Worm (Caenorhabditis elegans) whole organism, mixed stage, embryonic: ENCODE measurements around the gene irld-14.
A peak's percentile ranks its signal among the peaks of the same experiment; 100 is the strongest.

ENCODE experiments used
- M03D4.4 ChIP-seq: sonication (generic microtip); optimal IDR thresholded peaks from 2 replicates; lab custom pipeline; 2017; ENCODE audit warnings: mild to moderate bottlenecking, missing genetic modification characterization, missing compliant biosample characterization
- blmp-1 ChIP-seq: fragments of 150-350 bp; optimal IDR thresholded peaks from 2 replicates; lab custom pipeline; 2014; ENCODE audit warnings: missing biosample characterization, missing genetic modification characterization
- ceh-39 ChIP-seq: fragments of 150-350 bp; optimal IDR thresholded peaks from 2 replicates; lab custom pipeline; 2014; ENCODE audit warnings: missing biosample characterization, missing genetic modification characterization
- ceh-43 ChIP-seq: fragments of 200-800 bp; sonication (Bioruptor generic); optimal IDR thresholded peaks from 2 replicates; lab custom pipeline; 2018; ENCODE audit warnings: mild to moderate bottlenecking, missing genetic modification characterization, moderate library complexity, missing compliant biosample characterization
- ceh-83 ChIP-seq: fragments of 200-800 bp; sonication (Bioruptor generic); optimal IDR thresholded peaks from 2 replicates; lab custom pipeline; 2018; ENCODE audit warnings: mild to moderate bottlenecking, missing genetic modification characterization, missing compliant biosample characterization
- ces-1 ChIP-seq: fragments of 150-350 bp; optimal IDR thresholded peaks from 2 replicates; lab custom pipeline; 2014; ENCODE audit warnings: missing biosample characterization, missing genetic modification reagents, missing genetic modification characterization
- cnd-1 ChIP-seq: fragments of 200-800 bp; sonication (Bioruptor generic); optimal IDR thresholded peaks from 2 replicates; lab custom pipeline; 2018; ENCODE audit warnings: mild to moderate bottlenecking, missing genetic modification characterization, missing compliant biosample characterization
- drap-1 ChIP-seq: fragments of 200-800 bp; sonication (Bioruptor generic); optimal IDR thresholded peaks from 3 replicates; lab custom pipeline; 2018; ENCODE audit warnings: mild to moderate bottlenecking, missing genetic modification characterization, missing compliant biosample characterization
- elt-1 ChIP-seq: sonication (generic microtip); optimal IDR thresholded peaks from 2 replicates; lab custom pipeline; 2017; ENCODE audit warnings: missing genetic modification characterization, mild to moderate bottlenecking, missing compliant biosample characterization, antibody characterized with exemption, moderate library complexity, borderline replicate concordance; ENCODE audit not compliant: insufficient read depth
- elt-3 ChIP-seq: fragments of 150-350 bp; optimal IDR thresholded peaks from 2 replicates; lab custom pipeline; 2014; ENCODE audit warnings: missing biosample characterization, missing genetic modification characterization
- ham-2 ChIP-seq: fragments of 200-800 bp; sonication (Bioruptor generic); optimal IDR thresholded peaks from 2 replicates; lab custom pipeline; 2018; ENCODE audit warnings: mild to moderate bottlenecking, missing genetic modification characterization, missing compliant biosample characterization
- hlh-1 ChIP-seq: fragments of 150-350 bp; optimal IDR thresholded peaks from 2 replicates; lab custom pipeline; 2014; ENCODE audit warnings: missing biosample characterization, missing genetic modification reagents, missing genetic modification characterization
- lin-13 ChIP-seq: fragments of 150-350 bp; optimal IDR thresholded peaks from 2 replicates; lab custom pipeline; 2014; ENCODE audit warnings: missing biosample characterization, missing genetic modification characterization
- lin-32 ChIP-seq: fragments of 200-800 bp; sonication (Bioruptor generic); optimal IDR thresholded peaks from 2 replicates; lab custom pipeline; 2018; ENCODE audit warnings: mild to moderate bottlenecking, missing genetic modification characterization, missing compliant biosample characterization
- lsy-2 ChIP-seq: fragments of 150-350 bp; optimal IDR thresholded peaks from 2 replicates; lab custom pipeline; 2014; ENCODE audit warnings: missing biosample characterization, missing genetic modification characterization
- mep-1 ChIP-seq: fragments of 150-350 bp; optimal IDR thresholded peaks from 2 replicates; lab custom pipeline; 2017; ENCODE audit warnings: missing biosample characterization, missing genetic modification reagents, missing genetic modification characterization, inconsistent platforms
- mls-2 ChIP-seq: sonication (generic microtip); optimal IDR thresholded peaks from 2 replicates; lab custom pipeline; 2016; ENCODE audit warnings: mild to moderate bottlenecking, missing genetic modification characterization, moderate library complexity, missing compliant biosample characterization
- nhr-12 ChIP-seq: fragments of 150-350 bp; optimal IDR thresholded peaks from 2 replicates; lab custom pipeline; 2014; ENCODE audit warnings: missing biosample characterization, missing genetic modification characterization
- nhr-2 ChIP-seq: fragments of 150-350 bp; optimal IDR thresholded peaks from 2 replicates; lab custom pipeline; 2014; ENCODE audit warnings: missing biosample characterization, missing genetic modification characterization
- nhr-237 ChIP-seq: fragments of 150-350 bp; optimal IDR thresholded peaks from 2 replicates; lab custom pipeline; 2014; ENCODE audit warnings: missing biosample characterization, missing genetic modification characterization
- nhr-28 ChIP-seq: fragments of 150-350 bp; optimal IDR thresholded peaks from 2 replicates; lab custom pipeline; 2014; ENCODE audit warnings: missing biosample characterization, missing genetic modification characterization
- nhr-76 ChIP-seq: sonication (generic microtip); optimal IDR thresholded peaks from 2 replicates; lab custom pipeline; 2017; ENCODE audit warnings: missing biosample characterization, missing genetic modification characterization
- pha-4 ChIP-seq: fragments of 150-350 bp; optimal IDR thresholded peaks from 2 replicates; lab custom pipeline; 2018; ENCODE audit warnings: missing biosample characterization, missing genetic modification reagents, missing genetic modification characterization
- sem-2 ChIP-seq: fragments of 200-800 bp; sonication (Bioruptor generic); optimal IDR thresholded peaks from 2 replicates; lab custom pipeline; 2018; ENCODE audit warnings: mild to moderate bottlenecking, missing genetic modification characterization, missing compliant biosample characterization
- snpc-4 ChIP-seq: fragments of 150-350 bp; optimal IDR thresholded peaks from 2 replicates; lab custom pipeline; 2014; ENCODE audit warnings: missing biosample characterization, missing genetic modification characterization
- sptf-1 ChIP-seq: sonication (generic microtip); optimal IDR thresholded peaks from 2 replicates; lab custom pipeline; 2017; ENCODE audit warnings: mild to moderate bottlenecking, missing genetic modification characterization, moderate library complexity, missing compliant biosample characterization
- tbx-8 ChIP-seq: fragments of 200-800 bp; sonication (Bioruptor generic); optimal IDR thresholded peaks from 2 replicates; lab custom pipeline; 2018; ENCODE audit warnings: mild to moderate bottlenecking, missing genetic modification characterization, moderate library complexity, missing compliant biosample characterization
- unc-120 ChIP-seq: sonication (generic microtip); optimal IDR thresholded peaks from 2 replicates; lab custom pipeline; 2017; ENCODE audit warnings: missing genetic modification characterization, missing compliant biosample characterization; ENCODE audit not compliant: poor library complexity, severe bottlenecking
- unc-62 ChIP-seq: fragments of 150-350 bp; optimal IDR thresholded peaks from 2 replicates; lab custom pipeline; 2014; ENCODE audit warnings: missing biosample characterization, missing genetic modification reagents, missing genetic modification characterization
- zip-8 ChIP-seq: fragments of 150-350 bp; optimal IDR thresholded peaks from 2 replicates; lab custom pipeline; 2014; ENCODE audit warnings: missing biosample characterization, missing genetic modification characterization
- ztf-11 ChIP-seq: fragments of 150-350 bp; optimal IDR thresholded peaks from 2 replicates; lab custom pipeline; 2014; ENCODE audit warnings: missing biosample characterization, missing genetic modification characterization

Gene irld-14

DNA sequence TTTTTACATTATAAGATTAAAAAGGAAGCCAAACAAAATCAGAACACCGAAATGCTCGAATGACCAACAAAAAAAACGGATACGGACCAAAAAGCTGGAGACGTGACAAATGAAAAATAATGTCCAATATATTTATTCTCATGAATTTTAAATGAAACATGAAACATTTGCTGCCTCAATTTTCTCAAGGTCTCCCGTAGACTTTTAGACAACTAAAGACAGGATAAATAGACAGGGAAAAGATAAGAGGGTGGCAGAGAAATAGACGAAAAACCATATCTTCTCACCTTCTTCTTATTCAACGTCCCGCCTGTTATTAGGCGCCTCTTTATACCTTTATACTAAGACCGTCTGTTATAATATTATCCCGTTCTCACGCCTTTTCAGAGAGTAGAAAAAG is 19.5 kb downstream of the irld-14 start:
- TF ChIP-seq unc-120 (peak; percentile 6), lin-13 (tag; lab: Kevin White, UChicago) (no peak), lsy-2 (no peak), nhr-76 (no peak), hlh-1 (no peak)

ce11 chrV:15016795-15017429 is 20.6 kb downstream of the irld-14 start:
- TF ChIP-seq sptf-1 (tag; lab: Kevin White, UChicago) (no peak), snpc-4 (tag; lab: Kevin White, UChicago) (no peak), ceh-39 (tag; lab: Kevin White, UChicago) (no peak), lsy-2 (no peak), elt-1 (tag; lab: Kevin White, UChicago) (no peak), M03D4.4 (tag; lab: Kevin White, UChicago) (no peak), ceh-83 (GFP tag; lab: Kevin White, UChicago) (no peak), lin-32 (GFP tag; lab: Kevin White, UChicago) (no peak), ztf-11 (no peak), ceh-43 (no peak), sem-2 (GFP tag; lab: Kevin White, UChicago) (no peak), unc-62 (GFP tag; lab: Kevin White, UChicago) (no peak), tbx-8 (GFP tag; lab: Kevin White, UChicago) (no peak), zip-8 (no peak), mls-2 (tag; lab: Kevin White, UChicago) (no peak), nhr-28 (no peak)

DNA sequence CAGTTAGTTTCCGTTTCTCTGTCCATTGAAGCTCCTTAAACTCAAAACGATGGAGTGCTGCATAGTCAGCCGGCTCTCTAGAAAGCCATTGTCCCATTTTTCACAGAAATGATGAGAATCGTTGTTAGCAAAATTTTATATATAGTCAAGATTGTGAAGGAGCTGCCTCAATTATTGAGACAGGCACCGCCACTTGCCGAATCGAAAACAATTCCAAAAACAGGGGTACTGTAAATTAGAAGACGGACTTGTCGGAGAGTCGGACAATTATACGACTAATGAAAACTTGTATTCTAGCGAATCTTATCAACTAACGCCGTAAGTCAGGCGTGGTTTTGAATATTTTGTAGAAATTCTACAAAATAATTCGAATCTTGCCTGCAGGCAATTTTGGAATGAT is 23.9 kb downstream of the irld-14 start, which contains the start of gene F14H8.2:
Gene F14H8.2, minus strand, starts transcription at position 101 of the 400 bp plus-strand sequence.
- TF ChIP-seq tbx-8 (GFP tag; lab: Kevin White, UChicago) (no peak), zip-8 (no peak), cnd-1 (tag; lab: Kevin White, UChicago) (no peak), elt-3 (tag; lab: Kevin White, UChicago) (no peak), nhr-2 (tag; lab: Kevin White, UChicago) (no peak), elt-1 (tag; lab: Kevin White, UChicago) (no peak), mls-2 (tag; lab: Kevin White, UChicago) (no peak), blmp-1 (no peak), sem-2 (GFP tag; lab: Kevin White, UChicago) (no peak), ces-1 (GFP tag; lab: Kevin White, UChicago) (no peak)

- TF ChIP-seq ztf-11 (no peak), hlh-1 (no peak), lin-13 (tag; lab: Kevin White, UChicago) (no peak), unc-62 (GFP tag; lab: Kevin White, UChicago) (no peak), nhr-2 (tag; lab: Kevin White, UChicago) (no peak), snpc-4 (tag; lab: Kevin White, UChicago) (no peak)
Observed at ce11 chrV:15020732-15021131, 24.4 kb downstream of the irld-14 start, which contains the start of gene F14H8.5. Gene F14H8.5, plus strand, starts transcription at chrV:15021032.

DNA sequence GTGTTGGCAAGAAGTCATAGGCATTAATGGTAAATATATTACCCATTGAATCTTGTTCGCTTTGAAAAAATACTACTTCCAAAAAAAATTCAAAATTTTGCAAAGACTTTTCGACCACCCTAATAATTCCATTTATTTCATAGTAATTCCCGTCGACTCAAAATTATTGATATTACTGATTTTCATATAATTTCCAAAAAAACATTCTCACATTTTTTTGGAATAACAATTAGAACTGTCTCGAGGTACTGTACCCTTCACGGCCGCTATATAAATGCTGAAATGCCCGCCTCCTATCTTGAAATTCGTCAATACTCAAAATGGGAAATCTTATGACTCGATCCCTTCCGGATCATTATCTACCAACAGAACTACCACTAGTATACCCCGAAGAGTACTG is 27.2 kb downstream of the irld-14 start, which contains the start of gene F14H8.4:
Gene F14H8.4, plus strand, starts transcription at position 301 of the 400 bp plus-strand sequence.
- TF ChIP-seq snpc-4 (tag; lab: Kevin White, UChicago) (no peak), nhr-2 (tag; lab: Kevin White, UChicago) (no peak), nhr-76 (no peak), nhr-12 (tag; lab: Kevin White, UChicago) (no peak), sem-2 (GFP tag; lab: Kevin White, UChicago) (no peak), nhr-28 (no peak)

DNA sequence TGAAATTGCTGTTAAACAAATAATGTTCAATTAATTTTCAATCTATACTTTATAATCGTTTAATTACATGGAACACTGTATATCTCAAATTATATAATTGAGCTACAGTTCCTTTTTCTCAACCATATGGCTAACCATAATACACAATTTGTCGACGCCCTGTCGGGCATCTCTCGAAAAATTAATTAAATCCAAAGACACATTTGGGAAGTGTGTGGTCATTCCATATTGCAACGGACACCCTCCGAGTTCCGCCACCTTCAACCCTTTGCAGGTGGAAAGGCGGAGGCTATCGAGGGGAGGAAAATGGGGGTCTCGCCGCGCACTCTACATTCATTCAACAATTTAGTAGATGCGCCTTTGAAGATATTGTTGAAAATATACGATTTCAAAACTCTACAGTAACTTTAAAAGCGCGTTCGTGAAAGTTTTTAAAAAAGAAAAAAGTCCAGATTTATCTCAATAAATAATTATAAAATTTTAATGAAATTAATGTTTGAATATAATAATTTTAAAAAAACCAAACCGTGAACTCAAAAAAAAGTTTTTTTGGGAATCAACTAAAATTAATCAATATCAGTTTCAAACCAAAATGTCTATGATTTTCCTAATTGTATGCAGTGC is 32.7 kb downstream of the irld-14 start, which contains the start of gene F14H8.8:
Gene F14H8.8, plus strand, starts transcription at position 574 of the 624 bp plus-strand sequence.
- TF ChIP-seq ham-2 (GFP tag; lab: Kevin White, UChicago) = no peak
- TF ChIP-seq lin-32 (GFP tag; lab: Kevin White, UChicago) = no peak
- TF ChIP-seq blmp-1 = no peak
- peak; percentile 36 for TF ChIP-seq ceh-39 (tag; lab: Kevin White, UChicago)
- TF ChIP-seq snpc-4 (tag; lab: Kevin White, UChicago) = no peak
- no peak for TF ChIP-seq nhr-76
- TF ChIP-seq ceh-43 = peak; percentile 35
- no peak for TF ChIP-seq nhr-12 (tag; lab: Kevin White, UChicago)
- TF ChIP-seq pha-4 (tag; lab: Kevin White, UChicago) = no peak
- no peak for TF ChIP-seq hlh-1
- TF ChIP-seq nhr-2 (tag; lab: Kevin White, UChicago) = peak; percentile 2
- no peak for TF ChIP-seq elt-1 (tag; lab: Kevin White, UChicago)
- TF ChIP-seq drap-1 (GFP tag; lab: Kevin White, UChicago) = peak; percentile 61
- no peak for TF ChIP-seq nhr-237 (tag; lab: Kevin White, UChicago)
- peak; percentile 28 for TF ChIP-seq mep-1
